Fruit fly (Drosophila melanogaster) whole organism, embryonic: ENCODE data around the gene Ror.

Source experiments
- C15 ChIP-seq: fragments of 200-800 bp; sonication (Bioruptor generic); IDR thresholded peaks from 3 replicates; pipeline ENCODE4 v1.3.6; 2022; ENCODE audit warnings: missing biosample characterization, missing genetic modification characterization
- CG10147 ChIP-seq: fragments of 200-800 bp; sonication (Bioruptor generic); optimal IDR thresholded peaks from 2 replicates; lab custom pipeline; 2019; ENCODE audit warnings: missing biosample characterization, mild to moderate bottlenecking, missing genetic modification characterization, moderate library complexity
- CG10366 ChIP-seq: fragments of 200-800 bp; sonication (Bioruptor generic); IDR thresholded peaks from 2 replicates; pipeline ENCODE4 v1.3.6; 2022; ENCODE audit warnings: missing biosample characterization, missing genetic modification characterization
- CG11085 ChIP-seq: fragments of 200-800 bp; sonication (Bioruptor generic); IDR thresholded peaks from 2 replicates; pipeline ENCODE4 v1.3.6; 2022; ENCODE audit warnings: missing biosample characterization, missing genetic modification characterization
- CG14710 ChIP-seq: fragments of 200-800 bp; sonication (Bioruptor generic); optimal IDR thresholded peaks from 3 replicates; lab custom pipeline; 2019; ENCODE audit warnings: missing biosample characterization, mild to moderate bottlenecking, missing genetic modification characterization, moderate library complexity
- CG15479 ChIP-seq: fragments of 200-800 bp; sonication (Bioruptor generic); optimal IDR thresholded peaks from 3 replicates; lab custom pipeline; 2019; ENCODE audit warnings: missing biosample characterization, mild to moderate bottlenecking, missing genetic modification characterization, moderate library complexity
- CG16813 ChIP-seq: fragments of 200-800 bp; sonication (Bioruptor generic); IDR thresholded peaks from 3 replicates; pipeline ENCODE4 v1.3.6; 2022; ENCODE audit warnings: missing biosample characterization, missing genetic modification characterization; ENCODE audit not compliant: partially characterized antibody
- CG17568 ChIP-seq: fragments of 200-800 bp; sonication (Bioruptor generic); optimal IDR thresholded peaks from 2 replicates; lab custom pipeline; 2018; ENCODE audit warnings: missing biosample characterization, mild to moderate bottlenecking, missing genetic modification characterization, moderate library complexity
- CG2875 ChIP-seq: fragments of 200-800 bp; sonication (Bioruptor generic); optimal IDR thresholded peaks from 2 replicates; lab custom pipeline; 2017; ENCODE audit warnings: missing biosample characterization, mild to moderate bottlenecking, missing genetic modification characterization, missing genetic modification reagents
- CG30403 ChIP-seq: fragments of 200-800 bp; sonication (Bioruptor generic); optimal IDR thresholded peaks from 3 replicates; lab custom pipeline; 2016; ENCODE audit warnings: missing biosample characterization, missing genetic modification characterization
- CG34224 ChIP-seq: fragments of 200-800 bp; sonication (Bioruptor generic); IDR thresholded peaks from 3 replicates; pipeline ENCODE4 v1.3.6; 2022; ENCODE audit warnings: missing biosample characterization, missing genetic modification characterization; ENCODE audit not compliant: partially characterized antibody
- CG34376 ChIP-seq: fragments of 200-800 bp; sonication (Bioruptor generic); optimal IDR thresholded peaks from 2 replicates; lab custom pipeline; 2018; ENCODE audit warnings: missing biosample characterization, mild to moderate bottlenecking, missing genetic modification characterization
- CG3838 ChIP-seq: fragments of 200-800 bp; sonication (Bioruptor generic); optimal IDR thresholded peaks from 3 replicates; lab custom pipeline; 2016; ENCODE audit warnings: missing biosample characterization, missing genetic modification characterization
- CG3847 ChIP-seq: fragments of 200-800 bp; sonication (Bioruptor generic); IDR thresholded peaks from 2 replicates; pipeline ENCODE4 v1.3.6; 2022; ENCODE audit warnings: missing biosample characterization, missing genetic modification characterization
- CG4282 ChIP-seq: fragments of 200-800 bp; sonication (Bioruptor generic); optimal IDR thresholded peaks from 2 replicates; lab custom pipeline; 2016; ENCODE audit warnings: missing biosample characterization, missing genetic modification characterization
- CG4854 ChIP-seq: fragments of 200-800 bp; sonication (Bioruptor generic); optimal IDR thresholded peaks from 2 replicates; lab custom pipeline; 2016; ENCODE audit warnings: missing biosample characterization, missing genetic modification characterization, inconsistent platforms
- CG6854 ChIP-seq: fragments of 200-800 bp; sonication (Bioruptor generic); optimal IDR thresholded peaks from 3 replicates; lab custom pipeline; 2017; ENCODE audit warnings: missing biosample characterization, mild to moderate bottlenecking, missing genetic modification characterization
- CG9932 ChIP-seq: fragments of 200-800 bp; sonication (Bioruptor generic); IDR thresholded peaks from 2 replicates; pipeline ENCODE4 v1.3.6; 2022; ENCODE audit warnings: missing biosample characterization, missing genetic modification characterization
- Ets65A ChIP-seq: fragments of 200-800 bp; sonication (Bioruptor generic); peaks from one replicate; lab custom pipeline; 2016; ENCODE audit warnings: missing biosample characterization, missing genetic modification characterization
- HHEX ChIP-seq: fragments of 200-800 bp; sonication (Bioruptor generic); optimal IDR thresholded peaks from 3 replicates; lab custom pipeline; 2017; ENCODE audit warnings: missing biosample characterization, mild to moderate bottlenecking, missing genetic modification characterization, missing genetic modification reagents
- HmgD ChIP-seq: fragments of 200-800 bp; sonication (Bioruptor generic); optimal IDR thresholded peaks from 3 replicates; lab custom pipeline; 2016; ENCODE audit warnings: missing biosample characterization, missing genetic modification characterization
- PHDP ChIP-seq: fragments of 200-800 bp; sonication (Bioruptor generic); optimal IDR thresholded peaks from 3 replicates; lab custom pipeline; 2018; ENCODE audit warnings: missing biosample characterization, mild to moderate bottlenecking, missing genetic modification characterization, moderate library complexity
- Pdp1 ChIP-seq, 2 experiments: fragments of 200-800 bp; sonication (Bioruptor generic); optimal IDR thresholded peaks; 3 replicates each; lab custom pipeline; 2016; ENCODE audit warnings: missing biosample characterization in 2 of 2, missing genetic modification characterization in 2 of 2, mild to moderate bottlenecking in 1 of 2, moderate library complexity in 1 of 2
- Ravus ChIP-seq: fragments of 200-800 bp; sonication (Bioruptor generic); IDR thresholded peaks from 2 replicates; pipeline ENCODE4 v1.3.6; 2022; ENCODE audit warnings: missing biosample characterization, missing genetic modification characterization
- Sin3A ChIP-seq: fragments of >200 bp; optimal IDR thresholded peaks from 2 replicates; lab custom pipeline; 2018
- Tbp ChIP-seq: fragments of >200 bp; optimal IDR thresholded peaks from 2 replicates; lab custom pipeline; 2018; ENCODE audit warnings: missing biosample characterization, missing genetic modification characterization
- ash1 ChIP-seq: fragments of 200-800 bp; sonication (Bioruptor generic); optimal IDR thresholded peaks from 2 replicates; lab custom pipeline; 2018; ENCODE audit warnings: missing biosample characterization, mild to moderate bottlenecking, missing genetic modification characterization
- br ChIP-seq: fragments of >200 bp; optimal IDR thresholded peaks from 2 replicates; lab custom pipeline; 2017
- cad ChIP-seq: fragments of >200 bp; optimal IDR thresholded peaks from 2 replicates; lab custom pipeline; 2017; ENCODE audit warnings: missing biosample characterization, missing genetic modification characterization
- cg ChIP-seq: fragments of 200-800 bp; sonication (Bioruptor generic); optimal IDR thresholded peaks from 3 replicates; lab custom pipeline; 2019; ENCODE audit warnings: missing biosample characterization, mild to moderate bottlenecking, missing genetic modification characterization, moderate library complexity
- dmrt99B ChIP-seq: fragments of 200-800 bp; sonication (Bioruptor generic); optimal IDR thresholded peaks from 2 replicates; lab custom pipeline; 2018; ENCODE audit warnings: missing biosample characterization, mild to moderate bottlenecking, missing genetic modification characterization, moderate library complexity
- en ChIP-seq: fragments of 200-800 bp; sonication (Bioruptor generic); optimal IDR thresholded peaks from 2 replicates; lab custom pipeline; 2016; ENCODE audit warnings: missing biosample characterization, missing genetic modification characterization
- fd64A ChIP-seq: fragments of 200-800 bp; sonication (Bioruptor generic); optimal IDR thresholded peaks from 3 replicates; lab custom pipeline; 2018; ENCODE audit warnings: missing biosample characterization, mild to moderate bottlenecking, missing genetic modification characterization
- gce ChIP-seq: fragments of 200-800 bp; sonication (Bioruptor generic); IDR thresholded peaks from 3 replicates; pipeline ENCODE4 v1.3.6; 2022; ENCODE audit warnings: missing biosample characterization, missing genetic modification characterization
- hbn ChIP-seq: fragments of 200-800 bp; sonication (Bioruptor generic); IDR thresholded peaks from 2 replicates; pipeline ENCODE4 v1.3.6; 2022; ENCODE audit warnings: missing biosample characterization, missing genetic modification characterization; ENCODE audit not compliant: partially characterized antibody
- jigr1 ChIP-seq: fragments of 200-800 bp; sonication (Bioruptor generic); IDR thresholded peaks from 3 replicates; pipeline ENCODE4 v1.3.6; 2022; ENCODE audit warnings: missing biosample characterization, missing genetic modification characterization
- jumu ChIP-seq: fragments of 200-800 bp; sonication (Bioruptor generic); optimal IDR thresholded peaks from 3 replicates; lab custom pipeline; 2016; ENCODE audit warnings: missing biosample characterization, missing genetic modification characterization
- ken ChIP-seq: fragments of 200-800 bp; sonication (Bioruptor generic); IDR thresholded peaks from 3 replicates; pipeline ENCODE4 v1.3.6; 2022; ENCODE audit warnings: missing biosample characterization, missing genetic modification characterization
- kni ChIP-seq: fragments of 200-800 bp; sonication (Bioruptor generic); optimal IDR thresholded peaks from 3 replicates; lab custom pipeline; 2017; ENCODE audit warnings: mild to moderate bottlenecking, missing biosample characterization, missing genetic modification reagents, missing genetic modification characterization
- nerfin-2 ChIP-seq: fragments of 200-800 bp; sonication (Bioruptor generic); IDR thresholded peaks from 2 replicates; pipeline ENCODE4 v1.3.6; 2022; ENCODE audit warnings: missing biosample characterization, missing genetic modification characterization; ENCODE audit not compliant: partially characterized antibody
- oc ChIP-seq: fragments of 200-800 bp; sonication (Bioruptor generic); optimal IDR thresholded peaks from 2 replicates; lab custom pipeline; 2018; ENCODE audit warnings: missing biosample characterization, mild to moderate bottlenecking, missing genetic modification characterization, moderate library complexity
- prd ChIP-seq, 3 experiments: fragments of >200 bp in 2 of 3; fragments of 200-800 bp in 1 of 3; sonication (Bioruptor generic) in 1 of 3; optimal IDR thresholded peaks in 2 of 3; IDR thresholded peaks in 1 of 3; 2 replicates in 2 of 3; 3 replicates in 1 of 3; pipeline versions ENCODE4 v1.3.6 to Lab custom; 2017 to 2022; ENCODE audit warnings: missing biosample characterization in 1 of 3, missing genetic modification characterization in 1 of 3
- sc ChIP-seq, 3 experiments: fragments of >200 bp in 2 of 3; fragments of 200-800 bp in 1 of 3; sonication (Bioruptor generic) in 1 of 3; optimal IDR thresholded peaks; 2 replicates in 2 of 3; 3 replicates in 1 of 3; lab custom pipeline; 2017; ENCODE audit warnings: mild to moderate bottlenecking in 1 of 3, missing biosample characterization in 1 of 3, missing genetic modification characterization in 1 of 3, missing genetic modification reagents in 1 of 3
- schlank ChIP-seq: fragments of 200-800 bp; sonication (Bioruptor generic); optimal IDR thresholded peaks from 2 replicates; lab custom pipeline; 2018; ENCODE audit warnings: missing biosample characterization, mild to moderate bottlenecking, missing genetic modification characterization
- sens ChIP-seq: fragments of 200-800 bp; sonication (Bioruptor generic); peaks from one replicate; lab custom pipeline; 2016; ENCODE audit warnings: missing biosample characterization, missing genetic modification characterization
- sens-2 ChIP-seq: fragments of 200-800 bp; sonication (Bioruptor generic); IDR thresholded peaks from 2 replicates; pipeline ENCODE4 v1.3.6; 2022; ENCODE audit warnings: missing biosample characterization, missing genetic modification characterization
- seq ChIP-seq: fragments of 200-800 bp; sonication (Bioruptor generic); IDR thresholded peaks from 2 replicates; pipeline ENCODE4 v1.3.6; 2022; ENCODE audit warnings: missing biosample characterization, missing genetic modification characterization
- sr ChIP-seq: fragments of 200-800 bp; sonication (Bioruptor generic); IDR thresholded peaks from 3 replicates; pipeline ENCODE4 v1.3.6; 2022; ENCODE audit warnings: missing biosample characterization, missing genetic modification characterization
- tap ChIP-seq: fragments of 200-800 bp; optimal IDR thresholded peaks from 3 replicates; lab custom pipeline; 2019; ENCODE audit warnings: missing biosample characterization, mild to moderate bottlenecking, missing genetic modification characterization, moderate library complexity
- vnd ChIP-seq: fragments of 200-800 bp; sonication (Bioruptor generic); IDR thresholded peaks from 3 replicates; pipeline ENCODE4 v1.3.6; 2022; ENCODE audit warnings: missing biosample characterization, missing genetic modification characterization; ENCODE audit not compliant: partially characterized antibody
- z ChIP-seq: fragments of 200-800 bp; sonication (Bioruptor generic); IDR thresholded peaks from 3 replicates; pipeline ENCODE4 v1.3.6; 2022; ENCODE audit warnings: missing biosample characterization, missing genetic modification characterization

Gene Ror

DNA sequence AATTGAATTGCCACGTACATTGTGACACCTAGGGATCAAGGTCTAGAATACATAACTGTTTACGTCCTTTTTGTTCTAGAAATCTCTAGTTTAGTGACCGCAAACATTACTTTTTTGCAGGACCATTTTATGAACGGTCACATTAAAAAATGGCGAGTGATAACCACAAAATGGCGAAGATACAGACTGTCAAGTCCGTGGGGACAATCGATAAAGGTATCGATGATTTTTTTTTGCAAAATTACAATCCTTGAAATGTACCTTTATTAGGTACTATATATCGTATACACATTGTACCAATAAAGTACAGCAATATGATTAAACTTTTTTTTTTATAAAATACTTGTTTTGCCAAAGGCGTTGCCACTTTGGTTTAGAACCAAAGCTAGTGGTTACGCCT lies 21.2 kb upstream of the Ror start:
- TF ChIP-seq CG16813 (GFP tag; lab: Robert Waterston, UW) (peak; percentile 62; the same call in 2 of the 3 replicates), CG3847 (GFP tag; lab: Robert Waterston, UW) (no peak), CG6854 (no peak), CG4282 (GFP tag; lab: Kevin White, UChicago) (no peak), z (GFP tag; lab: Robert Waterston, UW) (no peak), Sin3A (lab: Kevin White, UChicago) (no peak), Tbp (GFP tag; lab: Kevin White, UChicago) (no peak), CG34376 (no peak), ken (GFP tag; lab: Robert Waterston, UW) (no peak), CG3838 (GFP tag; lab: Kevin White, UChicago) (no peak), PHDP (tag; lab: Kevin White, UChicago) (no peak), CG15479 (GFP tag; lab: Kevin White, UChicago) (no peak), CG17568 (no peak), tap (tag; lab: Kevin White, UChicago) (no peak), CG10147 (no peak), br (no peak), sc (optimal IDR thresholded peaks at IDR 0.05; lab: Kevin White, UChicago) (no peak), sc (GFP tag; optimal IDR thresholded peaks at IDR 0.05; lab: Kevin White, UChicago) (no peak), prd (optimal IDR thresholded peaks at IDR 0.05; lab: Kevin White, UChicago) (no peak), prd (GFP tag; IDR thresholded peaks at IDR 0.05; lab: Robert Waterston, UW) (no peak), sens (GFP tag; lab: Kevin White, UChicago) (peak; percentile 41), schlank (no peak), CG34224 (GFP tag; lab: Robert Waterston, UW) (peak; percentile 44), CG11085 (no peak), oc (tag; lab: Kevin White, UChicago) (no peak), nerfin-2 (no peak), CG14710 (tag; lab: Kevin White, UChicago) (no peak), fd64A (GFP tag; lab: Kevin White, UChicago) (no peak), jigr1 (GFP tag; lab: Robert Waterston, UW) (no peak), CG4854 (GFP tag; lab: Kevin White, UChicago) (no peak), CG2875 (GFP tag; lab: Kevin White, UChicago) (no peak), gce (no peak), Ravus (GFP tag; lab: Robert Waterston, UW) (no peak), CG9932 (GFP tag; lab: Robert Waterston, UW) (no peak), dmrt99B (no peak), HmgD (no peak), sr (no peak), hbn (0 out of 2 replicates have a peak, but pooled peaks have one; percentile 30), CG30403 (GFP tag; lab: Kevin White, UChicago) (no peak), C15 (GFP tag; lab: Robert Waterston, UW) (no peak), CG10366 (GFP tag; lab: Robert Waterston, UW) (no peak), cad (GFP tag; lab: Kevin White, UChicago) (no peak), kni (GFP tag; lab: Kevin White, UChicago) (no peak), sens-2 (no peak), vnd (GFP tag; lab: Robert Waterston, UW) (peak; percentile 44; the same call in 2 of the 3 replicates), Pdp1 (GFP tag; optimal IDR thresholded peaks at IDR 0.05; lab: Kevin White, UChicago) (no peak), seq (GFP tag; lab: Robert Waterston, UW) (peak; percentile 25; the same call in 1 of the 2 replicates), en (no peak), HHEX (GFP tag; lab: Kevin White, UChicago) (no peak), jumu (GFP tag; lab: Kevin White, UChicago) (no peak), Ets65A (no peak), ash1 (GFP tag; lab: Kevin White, UChicago) (no peak), cg (GFP tag; lab: Kevin White, UChicago) (no peak)
